Worm (Caenorhabditis elegans) whole organism, midembryonic: ENCODE measurements around the gene cup-15.

Experiments used
- cog-1 ChIP-seq: sonication (generic microtip); optimal IDR thresholded peaks from 2 replicates; lab custom pipeline; 2016; ENCODE audit warnings: missing genetic modification characterization, missing compliant biosample characterization
- klf-2 ChIP-seq: fragments of 200-800 bp; sonication (Bioruptor generic); conservative IDR thresholded peaks from 2 replicates; pipeline ENCODE4 v1.3.6; 2022; ENCODE audit warnings: missing genetic modification reagents, missing genetic modification characterization, missing compliant biosample characterization
- tab-1 ChIP-seq: fragments of 200-800 bp; sonication (Bioruptor generic); IDR thresholded peaks from 2 replicates; pipeline ENCODE4 v1.3.6; 2022; ENCODE audit warnings: missing genetic modification characterization, missing compliant biosample characterization

- TF ChIP-seq tab-1 (GFP tag; lab: Robert Waterston, UW), result no peak
- TF ChIP-seq cog-1, result no peak
- no peak for TF ChIP-seq klf-2 (GFP tag; lab: Robert Waterston, UW)
These were observed 39.9 kb downstream of the cup-15 start, which contains the start of gene lido-17 for ce11 chrII:9392724-9393123.
